Fruit fly (Drosophila melanogaster) whole organism, pupa: ENCODE data around the gene ast.

Experiments
- CG12605 ChIP-seq: fragments of 200-800 bp; sonication (Bioruptor generic); IDR thresholded peaks from 2 replicates; pipeline ENCODE4 v1.3.6; 2022; ENCODE audit warnings: missing biosample characterization, missing genetic modification characterization
- CG14655 ChIP-seq: fragments of 200-800 bp; sonication (Bioruptor generic); optimal IDR thresholded peaks from 3 replicates; lab custom pipeline; 2017; ENCODE audit warnings: mild to moderate bottlenecking, missing biosample characterization, missing genetic modification reagents, missing genetic modification characterization
- CG15710 ChIP-seq: fragments of 200-800 bp; sonication (Bioruptor generic); optimal IDR thresholded peaks from 2 replicates; lab custom pipeline; 2018; ENCODE audit warnings: missing biosample characterization, mild to moderate bottlenecking, missing genetic modification characterization, moderate library complexity
- CG17806 ChIP-seq: fragments of 200-800 bp; sonication (Bioruptor generic); optimal IDR thresholded peaks from 2 replicates; lab custom pipeline; 2018; ENCODE audit warnings: missing biosample characterization, mild to moderate bottlenecking, missing genetic modification characterization, moderate library complexity
- CG32121 ChIP-seq: fragments of 200-800 bp; sonication (Bioruptor generic); IDR thresholded peaks from 2 replicates; pipeline ENCODE4 v1.3.6; 2022; ENCODE audit warnings: missing biosample characterization, missing genetic modification characterization
- CG4496 ChIP-seq: fragments of 200-800 bp; sonication (Bioruptor generic); IDR thresholded peaks from 3 replicates; pipeline ENCODE4 v1.3.6; 2022; ENCODE audit warnings: missing biosample characterization, missing genetic modification characterization
- CG8301 ChIP-seq: fragments of 200-800 bp; sonication (Bioruptor generic); optimal IDR thresholded peaks from 2 replicates; lab custom pipeline; 2018; ENCODE audit warnings: missing biosample characterization, mild to moderate bottlenecking, missing genetic modification characterization
- CG9948 ChIP-seq: fragments of 200-800 bp; sonication (Bioruptor generic); optimal IDR thresholded peaks from 2 replicates; lab custom pipeline; 2018; ENCODE audit warnings: missing biosample characterization, mild to moderate bottlenecking, missing genetic modification characterization, moderate library complexity
- D1 ChIP-seq: fragments of 200-800 bp; sonication (Bioruptor generic); optimal IDR thresholded peaks from 2 replicates; lab custom pipeline; 2018; ENCODE audit warnings: missing biosample characterization, mild to moderate bottlenecking, missing genetic modification characterization, moderate library complexity
- EcR ChIP-seq: fragments of 200-800 bp; sonication (Bioruptor generic); optimal IDR thresholded peaks from 3 replicates; lab custom pipeline; 2019; ENCODE audit warnings: missing biosample characterization, missing genetic modification characterization, mild to moderate bottlenecking, moderate library complexity, missing genetic modification reagents
- Pif1A ChIP-seq: fragments of 200-800 bp; sonication (Bioruptor generic); optimal IDR thresholded peaks from 3 replicates; lab custom pipeline; 2016; ENCODE audit warnings: missing biosample characterization, missing genetic modification characterization
- Pif1B ChIP-seq: fragments of 200-800 bp; sonication (Bioruptor generic); optimal IDR thresholded peaks from 3 replicates; lab custom pipeline; 2016; ENCODE audit warnings: missing biosample characterization, missing genetic modification characterization
- gl ChIP-seq: fragments of 200-800 bp; sonication (Bioruptor generic); optimal IDR thresholded peaks from 2 replicates; lab custom pipeline; 2018; ENCODE audit warnings: missing biosample characterization, mild to moderate bottlenecking, missing genetic modification characterization
- rn ChIP-seq: fragments of 200-800 bp; sonication (Bioruptor generic); IDR thresholded peaks from 2 replicates; pipeline ENCODE4 v1.3.6; 2022; ENCODE audit warnings: missing biosample characterization, missing genetic modification characterization

DNA sequence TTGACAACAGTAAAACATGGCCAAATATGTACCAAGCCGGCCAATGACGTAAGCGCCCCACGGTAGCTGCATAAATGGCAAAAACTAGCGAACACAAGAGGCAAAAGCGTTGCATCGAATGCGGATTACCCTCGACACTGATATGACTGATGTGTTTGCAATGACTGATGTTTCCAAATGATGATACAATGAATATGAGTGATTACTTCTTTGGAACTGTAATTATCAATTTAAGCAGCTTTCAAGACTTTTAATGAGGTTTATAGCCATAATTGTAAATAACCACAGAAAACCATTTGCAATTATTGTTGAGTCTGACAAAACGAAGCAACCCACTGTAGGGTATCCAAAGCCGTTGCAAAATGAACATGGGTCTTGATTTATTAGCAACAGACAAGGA is 4.2 kb upstream of the ast start:
- TF ChIP-seq EcR (GFP tag; lab: Kevin White, UChicago), result no peak
- TF ChIP-seq CG14655 (GFP tag; lab: Kevin White, UChicago), result peak; percentile 40
- 0 out of 3 replicates have a peak, but pooled peaks have one; percentile 39 for TF ChIP-seq CG4496 (GFP tag; lab: Robert Waterston, UW)
- peak; percentile 53 for TF ChIP-seq Pif1A (GFP tag; lab: Kevin White, UChicago)
- no peak for TF ChIP-seq rn (GFP tag; lab: Robert Waterston, UW)
- no peak for TF ChIP-seq gl (tag; lab: Kevin White, UChicago)
- TF ChIP-seq Pif1B (GFP tag; lab: Kevin White, UChicago), result no peak
- peak; percentile 58 for TF ChIP-seq CG32121 (GFP tag; lab: Robert Waterston, UW)
- TF ChIP-seq CG8301 (tag; lab: Kevin White, UChicago), result peak; percentile 33
- TF ChIP-seq CG17806 (tag; lab: Kevin White, UChicago), result no peak
- TF ChIP-seq CG15710 (tag; lab: Kevin White, UChicago), result no peak
- no peak for TF ChIP-seq CG9948 (tag; lab: Kevin White, UChicago)
- no peak for TF ChIP-seq CG12605 (GFP tag; lab: Robert Waterston, UW)
- no peak for TF ChIP-seq D1 (tag; lab: Kevin White, UChicago)
